Worm (Caenorhabditis elegans) whole organism, young adult: Measurements from ENCODE around the gene cogc-6.
A peak's percentile ranks its signal among the peaks of the same experiment; 100 is the strongest.

ENCODE experiments used
- B0019.2 ChIP-seq: fragments of 200-800 bp; sonication (Bioruptor generic); conservative IDR thresholded peaks from 2 replicates; pipeline ENCODE4 v1.3.6; 2022; ENCODE audit warnings: missing genetic modification reagents, missing genetic modification characterization, missing compliant biosample characterization
- B0035.1 ChIP-seq: sonication (generic microtip); optimal IDR thresholded peaks from 2 replicates; lab custom pipeline; 2016; ENCODE audit warnings: missing genetic modification characterization, mild to moderate bottlenecking, missing compliant biosample characterization, missing genotype, missing genetic modification reagents
- F23B12.7 ChIP-seq: sonication (generic microtip); optimal IDR thresholded peaks from 2 replicates; lab custom pipeline; 2017; ENCODE audit warnings: missing genetic modification characterization, mild to moderate bottlenecking, missing compliant biosample characterization, antibody characterized with exemption, moderate library complexity; ENCODE audit not compliant: insufficient read depth
- F33H1.4 ChIP-seq: fragments of 200-800 bp; sonication (Bioruptor generic); IDR thresholded peaks from 2 replicates; pipeline ENCODE4 v1.3.6; 2022; ENCODE audit warnings: missing genetic modification reagents, missing genetic modification characterization, missing compliant biosample characterization
- F49E8.2 ChIP-seq: sonication (generic microtip); optimal IDR thresholded peaks from 3 replicates; lab custom pipeline; 2017; ENCODE audit warnings: missing genetic modification characterization, mild to moderate bottlenecking, missing compliant biosample characterization, antibody characterized with exemption, moderate library complexity; ENCODE audit not compliant: insufficient read depth
- F52B5.7 ChIP-seq: sonication (generic microtip); optimal IDR thresholded peaks from 2 replicates; lab custom pipeline; 2016; ENCODE audit warnings: mild to moderate bottlenecking, missing genetic modification characterization, missing compliant biosample characterization
- F55B11.4 ChIP-seq: sonication (generic microtip); optimal IDR thresholded peaks from 2 replicates; lab custom pipeline; 2016; ENCODE audit warnings: missing compliant biosample characterization, missing genetic modification characterization, borderline replicate concordance; ENCODE audit not compliant: insufficient read depth
- K12H6.12 ChIP-seq: fragments of 200-800 bp; sonication (Bioruptor generic); optimal IDR thresholded peaks from 2 replicates; lab custom pipeline; 2018; ENCODE audit warnings: mild to moderate bottlenecking, missing genetic modification characterization, missing compliant biosample characterization
- T07F8.4 ChIP-seq: sonication (generic microtip); optimal IDR thresholded peaks from 2 replicates; lab custom pipeline; 2016; ENCODE audit warnings: mild to moderate bottlenecking, missing genetic modification characterization, moderate library complexity, missing compliant biosample characterization
- T26A5.8 ChIP-seq: sonication (generic microtip); optimal IDR thresholded peaks from 2 replicates; lab custom pipeline; 2016; ENCODE audit warnings: missing genetic modification characterization, missing compliant biosample characterization
- Y79H2A.3 ChIP-seq: fragments of 200-800 bp; sonication (Bioruptor generic); conservative IDR thresholded peaks from 2 replicates; pipeline ENCODE4 v1.3.6; 2022; ENCODE audit warnings: missing genetic modification reagents, missing genetic modification characterization, missing compliant biosample characterization
- athp-1 ChIP-seq: sonication (generic microtip); optimal IDR thresholded peaks from 2 replicates; lab custom pipeline; 2017; ENCODE audit warnings: mild to moderate bottlenecking, missing genetic modification characterization, missing compliant biosample characterization
- attf-6 ChIP-seq: fragments of 200-800 bp; sonication (Bioruptor generic); IDR thresholded peaks from 2 replicates; pipeline ENCODE4 v1.3.6; 2022; ENCODE audit warnings: missing genetic modification reagents, missing genetic modification characterization, missing compliant biosample characterization
- ccch-3 ChIP-seq: fragments of 200-800 bp; sonication (Bioruptor generic); optimal IDR thresholded peaks from 2 replicates; lab custom pipeline; 2018; ENCODE audit warnings: mild to moderate bottlenecking, missing genetic modification characterization, missing compliant biosample characterization
- cebp-1 ChIP-seq, 2 experiments: fragments of 200-800 bp in 1 of 2; sonication (Bioruptor generic) in 1 of 2; sonication (generic microtip) in 1 of 2; IDR thresholded peaks in 1 of 2; optimal IDR thresholded peaks in 1 of 2; 2 replicates each; pipeline versions ENCODE4 v1.3.6 to Lab custom; 2017 to 2022; ENCODE audit warnings: missing compliant biosample characterization in 2 of 2, missing genetic modification characterization in 2 of 2, mild to moderate bottlenecking in 1 of 2, missing genetic modification reagents in 1 of 2, moderate library complexity in 1 of 2
- cebp-2 ChIP-seq: fragments of 200-800 bp; sonication (Bioruptor generic); IDR thresholded peaks from 2 replicates; pipeline ENCODE4 v1.3.6; 2022; ENCODE audit warnings: missing genetic modification characterization, missing compliant biosample characterization
- dox-1 ChIP-seq: fragments of 200-800 bp; sonication (Bioruptor generic); IDR thresholded peaks from 2 replicates; pipeline ENCODE4 v1.3.6; 2022; ENCODE audit warnings: missing genetic modification reagents, missing genetic modification characterization, missing compliant biosample characterization
- egl-18 ChIP-seq: fragments of 200-800 bp; sonication (Bioruptor generic); IDR thresholded peaks from 2 replicates; pipeline ENCODE4 v1.3.6; 2022; ENCODE audit warnings: missing genetic modification reagents, missing genetic modification characterization, missing compliant biosample characterization
- egrh-3 ChIP-seq: fragments of 200-800 bp; sonication (Bioruptor generic); IDR thresholded peaks from 2 replicates; pipeline ENCODE4 v1.3.6; 2022; ENCODE audit warnings: missing genetic modification reagents, missing genetic modification characterization, missing compliant biosample characterization
- ekl-4 ChIP-seq: fragments of 200-800 bp; sonication (Bioruptor generic); IDR thresholded peaks from 2 replicates; pipeline ENCODE4 v1.3.6; 2022; ENCODE audit warnings: missing genetic modification reagents, missing genetic modification characterization, missing compliant biosample characterization
- hlh-12 ChIP-seq: sonication (generic microtip); optimal IDR thresholded peaks from 2 replicates; lab custom pipeline; 2016; ENCODE audit warnings: missing genetic modification characterization, missing compliant biosample characterization
- hrde-1 ChIP-seq: sonication (generic microtip); optimal IDR thresholded peaks from 2 replicates; lab custom pipeline; 2016; ENCODE audit warnings: missing genetic modification characterization, mild to moderate bottlenecking, missing compliant biosample characterization, moderate library complexity, missing genotype, missing genetic modification reagents, borderline replicate concordance
- hsf-1 ChIP-seq: fragments of 200-800 bp; sonication (Bioruptor generic); IDR thresholded peaks from 2 replicates; pipeline ENCODE4 v1.3.6; 2022; ENCODE audit warnings: missing genetic modification reagents, missing genetic modification characterization, missing compliant biosample characterization
- let-607 ChIP-seq, 2 experiments: fragments of 200-800 bp in 1 of 2; sonication (Bioruptor generic) in 1 of 2; sonication (generic microtip) in 1 of 2; optimal IDR thresholded peaks; 2 replicates each; lab custom pipeline; 2016 to 2018; ENCODE audit warnings: mild to moderate bottlenecking in 2 of 2, missing compliant biosample characterization in 2 of 2, missing genetic modification characterization in 2 of 2, moderate library complexity in 2 of 2, missing genotype in 1 of 2
- lin-54 ChIP-seq: fragments of 200-800 bp; sonication (Bioruptor generic); optimal IDR thresholded peaks from 2 replicates; lab custom pipeline; 2018; ENCODE audit warnings: mild to moderate bottlenecking, missing genetic modification characterization, missing compliant biosample characterization
- lsl-1 ChIP-seq: fragments of 200-800 bp; sonication (Bioruptor generic); optimal IDR thresholded peaks from 2 replicates; lab custom pipeline; 2018; ENCODE audit warnings: mild to moderate bottlenecking, missing genetic modification characterization, moderate library complexity, missing compliant biosample characterization
- lsy-27 ChIP-seq: sonication (generic microtip); optimal IDR thresholded peaks from 2 replicates; lab custom pipeline; 2017; ENCODE audit warnings: missing genetic modification characterization, mild to moderate bottlenecking, missing compliant biosample characterization, antibody characterized with exemption, missing genotype, borderline replicate concordance; ENCODE audit not compliant: insufficient read depth
- madf-8 ChIP-seq: fragments of 200-800 bp; sonication (Bioruptor generic); conservative IDR thresholded peaks from 2 replicates; pipeline ENCODE4 v1.3.6; 2022; ENCODE audit warnings: missing genetic modification reagents, missing genetic modification characterization, missing compliant biosample characterization
- pha-4 ChIP-seq: fragments of 150-350 bp; sonication (generic microtip); optimal IDR thresholded peaks from 2 replicates; lab custom pipeline; 2014; ENCODE audit warnings: missing biosample characterization, missing genetic modification reagents, missing genetic modification characterization
- rcor-1 ChIP-seq: fragments of 200-800 bp; sonication (Bioruptor generic); IDR thresholded peaks from 2 replicates; pipeline ENCODE4 v1.3.6; 2022; ENCODE audit warnings: missing genetic modification reagents, missing genetic modification characterization, missing compliant biosample characterization
- sdz-38 ChIP-seq: sonication (generic microtip); optimal IDR thresholded peaks from 2 replicates; lab custom pipeline; 2016; ENCODE audit warnings: missing genotype, missing genetic modification characterization, missing compliant biosample characterization
- sptf-2 ChIP-seq: fragments of 200-800 bp; sonication (Bioruptor generic); optimal IDR thresholded peaks from 2 replicates; lab custom pipeline; 2018; ENCODE audit warnings: mild to moderate bottlenecking, missing genetic modification characterization, missing compliant biosample characterization
- tbx-9 ChIP-seq: sonication (generic microtip); optimal IDR thresholded peaks from 2 replicates; lab custom pipeline; 2016; ENCODE audit warnings: borderline replicate concordance, missing genetic modification characterization, inconsistent platforms, missing compliant biosample characterization
- unc-130 ChIP-seq: sonication (generic microtip); optimal IDR thresholded peaks from 2 replicates; lab custom pipeline; 2016; ENCODE audit warnings: missing genetic modification reagents, missing genetic modification characterization, missing compliant biosample characterization
- unc-62 ChIP-seq: fragments of 150-350 bp; optimal IDR thresholded peaks from 2 replicates; lab custom pipeline; 2014; ENCODE audit warnings: missing biosample characterization, missing genetic modification reagents, missing genetic modification characterization
- xnd-1 ChIP-seq: sonication (generic microtip); optimal IDR thresholded peaks from 2 replicates; lab custom pipeline; 2016; ENCODE audit warnings: missing genotype, missing genetic modification reagents, missing genetic modification characterization, missing compliant biosample characterization
- ztf-18 ChIP-seq: sonication (generic microtip); optimal IDR thresholded peaks from 2 replicates; lab custom pipeline; 2016; ENCODE audit warnings: missing genotype, mild to moderate bottlenecking, missing genetic modification characterization, missing compliant biosample characterization

The cogc-6 gene

ce11 chrV:8178279-8178678 is 42.8 kb downstream of the cogc-6 start:
- TF ChIP-seq lsl-1 (peak; percentile 83), tbx-9 (tag; lab: Kevin White, UChicago) (no peak), F33H1.4 (GFP tag; lab: Robert Waterston, UW) (peak; percentile 79), hsf-1 (GFP tag; lab: Robert Waterston, UW) (0 out of 2 replicates have a peak, but pooled peaks have one; percentile 25), unc-62 (GFP tag; lab: Kevin White, UChicago) (no peak), rcor-1 (GFP tag; lab: Robert Waterston, UW) (no peak), madf-8 (peak; percentile 43; the same call in 1 of the 2 replicates), xnd-1 (tag; lab: Kevin White, UChicago) (peak; percentile 1)

- no peak for TF ChIP-seq tbx-9 (tag; lab: Kevin White, UChicago)
Measured at ce11 chrV:8177349-8177748, 43.8 kb downstream of the cogc-6 start, which contains the start of gene F20D6.9. F20D6.9 (minus strand) TSS chrV:8177449.

ce11 chrV:8171688-8172087 is 49.4 kb downstream of the cogc-6 start:
- TF ChIP-seq ztf-18 (tag; lab: Kevin White, UChicago), result no peak
- TF ChIP-seq ekl-4, result no peak
- no peak for TF ChIP-seq lin-54 (GFP tag; lab: Kevin White, UChicago)
- no peak for TF ChIP-seq cebp-2 (GFP tag; lab: Robert Waterston, UW)
- TF ChIP-seq hlh-12 (tag; lab: Kevin White, UChicago), result no peak
- no peak for TF ChIP-seq B0035.1 (tag; lab: Kevin White, UChicago)
- TF ChIP-seq F49E8.2 (tag; lab: Kevin White, UChicago), result no peak
- TF ChIP-seq egl-18 (GFP tag; lab: Robert Waterston, UW), result no peak

- TF ChIP-seq dox-1 (GFP tag; lab: Robert Waterston, UW) (no peak), cebp-1 (GFP tag; IDR thresholded peaks at IDR 0.05; lab: Robert Waterston, UW) (no peak), cebp-1 (tag; optimal IDR thresholded peaks at IDR 0.05; lab: Kevin White, UChicago) (no peak), F52B5.7 (tag; lab: Kevin White, UChicago) (no peak), pha-4 (no peak), athp-1 (no peak), hrde-1 (tag; lab: Kevin White, UChicago) (no peak), F55B11.4 (tag; lab: Kevin White, UChicago) (no peak), F23B12.7 (tag; lab: Kevin White, UChicago) (no peak)
Measured at ce11 chrV:8170300-8170699, 50.8 kb downstream of the cogc-6 start.

ce11 chrV:8169150-8169549 is 52.0 kb downstream of the cogc-6 start:
- TF ChIP-seq unc-62 (GFP tag; lab: Kevin White, UChicago), result no peak
- TF ChIP-seq lsy-27 (tag; lab: Kevin White, UChicago), result no peak
- TF ChIP-seq K12H6.12 (tag; lab: Kevin White, UChicago), result no peak
- no peak for TF ChIP-seq let-607 (tag; optimal IDR thresholded peaks at IDR 0.05; lab: Kevin White, UChicago)
- TF ChIP-seq attf-6 (GFP tag; lab: Robert Waterston, UW), result no peak
- TF ChIP-seq egrh-3, result no peak
- TF ChIP-seq sptf-2, result no peak
- no peak for TF ChIP-seq T26A5.8 (tag; lab: Kevin White, UChicago)
- no peak for TF ChIP-seq ccch-3 (GFP tag; lab: Kevin White, UChicago)
- TF ChIP-seq madf-8, result no peak
- TF ChIP-seq T07F8.4 (tag; lab: Kevin White, UChicago), result no peak
- TF ChIP-seq Y79H2A.3 (GFP tag; lab: Robert Waterston, UW), result no peak
- no peak for TF ChIP-seq sdz-38 (tag; lab: Kevin White, UChicago)
- no peak for TF ChIP-seq F23B12.7 (tag; lab: Kevin White, UChicago)
- TF ChIP-seq B0019.2 (GFP tag; lab: Robert Waterston, UW), result no peak
- TF ChIP-seq ekl-4, result no peak
- no peak for TF ChIP-seq unc-130
